Worm (Caenorhabditis elegans) whole organism, L4 larva: Measurements from ENCODE around the gene Y43B11AL.1.

Experiments used
- F10B5.3 ChIP-seq: sonication (generic microtip); optimal IDR thresholded peaks from 2 replicates; lab custom pipeline; 2016; ENCODE audit warnings: mild to moderate bottlenecking, missing genetic modification characterization, missing compliant biosample characterization
- F26F4.8 ChIP-seq: fragments of 200-800 bp; sonication (Bioruptor generic); conservative IDR thresholded peaks from 2 replicates; pipeline ENCODE4 v1.3.6; 2022; ENCODE audit warnings: missing genetic modification characterization, missing compliant biosample characterization
- F37D6.2 ChIP-seq: sonication (generic microtip); optimal IDR thresholded peaks from 2 replicates; lab custom pipeline; 2016; ENCODE audit warnings: mild to moderate bottlenecking, missing genetic modification characterization, missing compliant biosample characterization
- R02D3.7 ChIP-seq: fragments of 150-350 bp; sonication (generic microtip); optimal IDR thresholded peaks from 3 replicates; lab custom pipeline; 2014; ENCODE audit warnings: missing biosample characterization, missing genetic modification characterization
- T20F7.1 ChIP-seq: fragments of 200-800 bp; sonication (Bioruptor generic); optimal IDR thresholded peaks from 2 replicates; lab custom pipeline; 2018; ENCODE audit warnings: mild to moderate bottlenecking, missing genetic modification characterization, missing compliant biosample characterization
- Y105C5A.15 ChIP-seq: fragments of 200-800 bp; sonication (Bioruptor generic); IDR thresholded peaks from 2 replicates; pipeline ENCODE4 v1.3.6; 2022; ENCODE audit warnings: missing genetic modification characterization, missing compliant biosample characterization
- Y48G9A.11 ChIP-seq: fragments of 200-800 bp; sonication (Bioruptor generic); IDR thresholded peaks from 2 replicates; pipeline ENCODE4 v1.3.6; 2022; ENCODE audit warnings: missing genetic modification reagents, missing genetic modification characterization, missing compliant biosample characterization
- Y5F2A.4 ChIP-seq: fragments of 200-800 bp; sonication (Bioruptor generic); optimal IDR thresholded peaks from 2 replicates; lab custom pipeline; 2018; ENCODE audit warnings: mild to moderate bottlenecking, missing genetic modification characterization, missing compliant biosample characterization
- Y75B8A.6 ChIP-seq: fragments of 200-800 bp; sonication (Bioruptor generic); IDR thresholded peaks from 2 replicates; pipeline ENCODE4 v1.3.6; 2022; ENCODE audit warnings: missing genetic modification reagents, missing genetic modification characterization, missing compliant biosample characterization
- aha-1 ChIP-seq: fragments of 150-350 bp; peaks from one replicate; lab custom pipeline; 2014; ENCODE audit warnings: missing biosample characterization, missing genetic modification characterization
- aly-2 ChIP-seq: sonication (generic microtip); optimal IDR thresholded peaks from 2 replicates; lab custom pipeline; 2018; ENCODE audit warnings: missing biosample characterization, missing genetic modification characterization
- arid-1 ChIP-seq: fragments of 200-800 bp; sonication (Bioruptor generic); conservative IDR thresholded peaks from 2 replicates; pipeline ENCODE4 v1.3.6; 2022; ENCODE audit warnings: missing genetic modification reagents, missing genetic modification characterization, missing compliant biosample characterization
- ceh-20 ChIP-seq: fragments of 200-800 bp; sonication (Bioruptor generic); IDR thresholded peaks from 2 replicates; pipeline ENCODE4 v1.3.6; 2022; ENCODE audit warnings: missing genetic modification reagents, missing genetic modification characterization, missing compliant biosample characterization
- ceh-28 ChIP-seq: fragments of 150-350 bp; optimal IDR thresholded peaks from 2 replicates; lab custom pipeline; 2014; ENCODE audit warnings: missing biosample characterization, missing genetic modification reagents, missing genetic modification characterization
- ceh-62 ChIP-seq: sonication (generic microtip); optimal IDR thresholded peaks from 2 replicates; lab custom pipeline; 2017; ENCODE audit warnings: missing biosample characterization, missing genetic modification characterization
- daf-12 ChIP-seq: fragments of 150-350 bp; optimal IDR thresholded peaks from 2 replicates; lab custom pipeline; 2014; ENCODE audit warnings: missing biosample characterization, missing genetic modification reagents, missing genetic modification characterization
- daf-16 ChIP-seq, 3 experiments: sonication (generic microtip); optimal IDR thresholded peaks; 2 replicates each; lab custom pipeline; 2016 to 2017; ENCODE audit warnings: missing genetic modification characterization in 3 of 3, missing genetic modification reagents in 3 of 3, mild to moderate bottlenecking in 2 of 3, missing compliant biosample characterization in 2 of 3, missing biosample characterization in 1 of 3, moderate library complexity in 1 of 3
- daf-19 ChIP-seq: fragments of 200-800 bp; sonication (Bioruptor generic); conservative IDR thresholded peaks from 2 replicates; pipeline ENCODE4 v1.3.6; 2022; ENCODE audit warnings: missing genetic modification characterization, missing compliant biosample characterization
- dmd-9 ChIP-seq: fragments of 200-800 bp; sonication (Bioruptor generic); IDR thresholded peaks from 2 replicates; pipeline ENCODE4 v1.3.6; 2022; ENCODE audit warnings: missing genetic modification reagents, missing genetic modification characterization, missing compliant biosample characterization
- dve-1 ChIP-seq: sonication (generic microtip); optimal IDR thresholded peaks from 2 replicates; lab custom pipeline; 2017; ENCODE audit warnings: antibody characterized with exemption, mild to moderate bottlenecking, missing genetic modification characterization, missing compliant biosample characterization; ENCODE audit not compliant: insufficient read depth
- gei-8 ChIP-seq: fragments of 200-800 bp; sonication (Bioruptor generic); optimal IDR thresholded peaks from 2 replicates; lab custom pipeline; 2018; ENCODE audit warnings: mild to moderate bottlenecking, missing genetic modification characterization, missing compliant biosample characterization
- hlh-11 ChIP-seq: fragments of 200-800 bp; sonication (Bioruptor generic); optimal IDR thresholded peaks from 2 replicates; lab custom pipeline; 2018; ENCODE audit warnings: mild to moderate bottlenecking, missing genetic modification characterization, missing compliant biosample characterization
- hlh-30 ChIP-seq: sonication (generic microtip); optimal IDR thresholded peaks from 2 replicates; lab custom pipeline; 2017; ENCODE audit warnings: antibody characterized with exemption, mild to moderate bottlenecking, missing genetic modification characterization, missing compliant biosample characterization; ENCODE audit not compliant: insufficient read depth
- hmg-1.1 ChIP-seq: fragments of 200-800 bp; sonication (Bioruptor generic); IDR thresholded peaks from 2 replicates; pipeline ENCODE4 v1.3.6; 2022; ENCODE audit warnings: missing genetic modification reagents, missing genetic modification characterization, missing compliant biosample characterization
- jun-1 ChIP-seq: fragments of 150-350 bp; optimal IDR thresholded peaks from 2 replicates; lab custom pipeline; 2014; ENCODE audit warnings: missing biosample characterization, missing genetic modification reagents, missing genetic modification characterization
- lin-13 ChIP-seq: fragments of 150-350 bp; optimal IDR thresholded peaks from 2 replicates; lab custom pipeline; 2014; ENCODE audit warnings: missing biosample characterization, missing genetic modification reagents, missing genetic modification characterization
- lin-15B ChIP-seq: fragments of 150-350 bp; sonication (generic microtip); optimal IDR thresholded peaks from 3 replicates; lab custom pipeline; 2014; ENCODE audit warnings: missing biosample characterization, missing genetic modification characterization
- lin-39 ChIP-seq: fragments of 150-350 bp; optimal IDR thresholded peaks from 2 replicates; lab custom pipeline; 2014; ENCODE audit warnings: missing biosample characterization, missing genetic modification reagents, missing genetic modification characterization
- lsy-2 ChIP-seq, 2 experiments: fragments of 150-350 bp in 1 of 2; sonication (generic microtip) in 1 of 2; optimal IDR thresholded peaks; 2 replicates each; lab custom pipeline; 2014 to 2017; ENCODE audit warnings: missing biosample characterization in 2 of 2, missing genetic modification characterization in 2 of 2
- madf-5 ChIP-seq, 2 experiments: fragments of 200-800 bp; sonication (Bioruptor generic); IDR thresholded peaks; 2 replicates each; pipeline ENCODE4 v1.3.6; 2022; ENCODE audit warnings: missing compliant biosample characterization in 2 of 2, missing genetic modification characterization in 2 of 2
- mdt-29 ChIP-seq: fragments of 200-800 bp; sonication (Bioruptor generic); IDR thresholded peaks from 2 replicates; pipeline ENCODE4 v1.3.6; 2022; ENCODE audit warnings: missing genetic modification reagents, missing genetic modification characterization, missing compliant biosample characterization
- mes-2 ChIP-seq: sonication (generic microtip); optimal IDR thresholded peaks from 2 replicates; lab custom pipeline; 2016; ENCODE audit warnings: missing genotype, mild to moderate bottlenecking, missing genetic modification characterization, missing compliant biosample characterization; ENCODE audit not compliant: poor library complexity, severe bottlenecking
- mxl-3 ChIP-seq: fragments of 200-800 bp; sonication (Bioruptor generic); optimal IDR thresholded peaks from 2 replicates; lab custom pipeline; 2018; ENCODE audit warnings: mild to moderate bottlenecking, missing genetic modification characterization, missing compliant biosample characterization
- nhr-10 ChIP-seq: fragments of 150-350 bp; optimal IDR thresholded peaks from 2 replicates; lab custom pipeline; 2014; ENCODE audit warnings: missing biosample characterization, missing genetic modification characterization
- nhr-11 ChIP-seq: fragments of 150-350 bp; optimal IDR thresholded peaks from 2 replicates; lab custom pipeline; 2014; ENCODE audit warnings: missing biosample characterization, missing genetic modification characterization
- nhr-25 ChIP-seq: sonication (generic microtip); optimal IDR thresholded peaks from 2 replicates; lab custom pipeline; 2017; ENCODE audit warnings: missing genetic modification characterization, mild to moderate bottlenecking, missing compliant biosample characterization, antibody characterized with exemption, moderate library complexity, borderline replicate concordance; ENCODE audit not compliant: insufficient read depth
- nhr-28 ChIP-seq: fragments of 150-350 bp; optimal IDR thresholded peaks from 2 replicates; lab custom pipeline; 2014; ENCODE audit warnings: missing biosample characterization, missing genetic modification characterization
- nhr-76 ChIP-seq: fragments of 150-350 bp; optimal IDR thresholded peaks from 2 replicates; lab custom pipeline; 2014; ENCODE audit warnings: missing biosample characterization, missing genetic modification characterization
- nhr-77 ChIP-seq: fragments of 150-350 bp; optimal IDR thresholded peaks from 2 replicates; lab custom pipeline; 2014; ENCODE audit warnings: missing biosample characterization, missing genetic modification characterization
- pha-4 ChIP-seq, 2 experiments: fragments of 150-350 bp in 1 of 2; fragments of 200-800 bp in 1 of 2; sonication (Bioruptor generic) in 1 of 2; IDR thresholded peaks in 1 of 2; optimal IDR thresholded peaks in 1 of 2; 2 replicates each; pipeline versions ENCODE4 v1.3.6 to Lab custom; 2014 to 2022; ENCODE audit warnings: missing genetic modification characterization in 2 of 2, missing genetic modification reagents in 2 of 2, missing biosample characterization in 1 of 2, missing compliant biosample characterization in 1 of 2
- rbr-2 ChIP-seq: sonication (generic microtip); optimal IDR thresholded peaks from 2 replicates; lab custom pipeline; 2016; ENCODE audit warnings: missing genotype, missing genetic modification characterization, missing compliant biosample characterization
- saeg-2 ChIP-seq: fragments of 200-800 bp; sonication (Bioruptor generic); IDR thresholded peaks from 2 replicates; pipeline ENCODE4 v1.3.6; 2022; ENCODE audit warnings: missing genetic modification reagents, missing genetic modification characterization, missing compliant biosample characterization
- sdz-12 ChIP-seq: fragments of 200-800 bp; sonication (Bioruptor generic); optimal IDR thresholded peaks from 2 replicates; lab custom pipeline; 2018; ENCODE audit warnings: mild to moderate bottlenecking, missing genetic modification characterization, missing compliant biosample characterization
- snpc-1.2 ChIP-seq: fragments of 200-800 bp; sonication (Bioruptor generic); IDR thresholded peaks from 2 replicates; pipeline ENCODE4 v1.3.6; 2022; ENCODE audit warnings: missing genetic modification reagents, missing genetic modification characterization, missing compliant biosample characterization
- tra-1 ChIP-seq: fragments of 200-800 bp; sonication (Bioruptor generic); IDR thresholded peaks from 2 replicates; pipeline ENCODE4 v1.3.6; 2022; ENCODE audit warnings: missing genetic modification reagents, missing genetic modification characterization, missing compliant biosample characterization
- unc-130 ChIP-seq: sonication (generic microtip); optimal IDR thresholded peaks from 2 replicates; lab custom pipeline; 2016; ENCODE audit warnings: missing genetic modification reagents, missing genetic modification characterization, missing compliant biosample characterization
- zag-1 ChIP-seq: fragments of 150-350 bp; optimal IDR thresholded peaks from 2 replicates; lab custom pipeline; 2014; ENCODE audit warnings: missing biosample characterization, missing genetic modification characterization
- zfp-3 ChIP-seq: fragments of 200-800 bp; sonication (Bioruptor generic); conservative IDR thresholded peaks from 2 replicates; pipeline ENCODE4 v1.3.6; 2022; ENCODE audit warnings: missing genetic modification reagents, missing genetic modification characterization, missing compliant biosample characterization
- zip-11 ChIP-seq: fragments of 200-800 bp; sonication (Bioruptor generic); IDR thresholded peaks from 2 replicates; pipeline ENCODE4 v1.3.6; 2022; ENCODE audit warnings: missing genetic modification characterization, missing compliant biosample characterization
- ztf-11 ChIP-seq: fragments of 150-350 bp; optimal IDR thresholded peaks from 2 replicates; lab custom pipeline; 2014; ENCODE audit warnings: missing biosample characterization, missing genetic modification characterization
- ztf-7 ChIP-seq: fragments of 150-350 bp; optimal IDR thresholded peaks from 2 replicates; lab custom pipeline; 2014; ENCODE audit warnings: missing biosample characterization, missing genetic modification characterization

The Y43B11AL.1 gene

DNA sequence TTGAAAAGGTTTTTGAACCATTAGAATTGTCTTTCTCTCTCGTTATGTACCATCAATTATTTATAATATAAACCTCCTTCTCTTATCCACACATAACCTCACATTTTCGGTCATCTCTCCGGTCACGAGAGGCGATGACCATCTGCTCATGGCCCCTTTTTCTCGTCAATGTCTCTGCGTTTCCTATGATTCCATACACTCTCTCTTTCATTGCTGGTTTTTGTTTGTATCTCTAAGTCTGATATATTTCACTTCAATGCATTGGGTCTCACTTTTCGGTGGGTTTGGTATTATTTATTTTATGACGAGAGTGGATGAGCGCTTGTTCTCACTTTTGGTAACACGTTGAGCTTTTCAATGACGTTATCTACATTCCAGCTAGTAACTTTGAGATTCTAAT is 42.1 kb upstream of the Y43B11AL.1 start (continued):
- TF ChIP-seq tra-1 (peak; percentile 42; the same call in 1 of the 2 replicates), snpc-1.2 (no peak), gei-8 (GFP tag; lab: Kevin White, UChicago) (no peak), zip-11 (GFP tag; lab: Robert Waterston, UW) (no peak), nhr-77 (tag; lab: Kevin White, UChicago) (no peak), nhr-11 (tag; lab: Kevin White, UChicago) (peak; percentile 39), aly-2 (no peak), ceh-28 (tag; lab: Kevin White, UChicago) (no peak), nhr-76 (tag; lab: Kevin White, UChicago) (no peak), mes-2 (tag; lab: Kevin White, UChicago) (peak; percentile 60), hlh-30 (tag; lab: Kevin White, UChicago) (peak; percentile 98), Y48G9A.11 (no peak), lin-39 (tag; lab: Kevin White, UChicago) (no peak), pha-4 (GFP tag; IDR thresholded peaks at IDR 0.05; lab: Robert Waterston, UW) (no peak), pha-4 (tag; optimal IDR thresholded peaks at IDR 0.05; lab: Kevin White, UChicago) (peak; percentile 8), daf-16 (GFP tag; optimal IDR thresholded peaks at IDR 0.05; lab: Kevin White, UChicago) (no peak), daf-16 (tag; optimal IDR thresholded peaks at IDR 0.05; lab: Kevin White, UChicago) (peak; percentile 10), R02D3.7 (tag; lab: Kevin White, UChicago) (no peak), Y105C5A.15 (no peak), madf-5 (GFP tag; IDR thresholded peaks at IDR 0.05; lab: Robert Waterston, UW) (no peak), nhr-10 (no peak), F10B5.3 (no peak), unc-130 (GFP tag; lab: Kevin White, UChicago) (no peak), lin-15B (tag; lab: Kevin White, UChicago) (no peak), zag-1 (tag; lab: Kevin White, UChicago) (no peak), dmd-9 (GFP tag; lab: Robert Waterston, UW) (no peak), lsy-2 (tag; optimal IDR thresholded peaks at IDR 0.05; lab: Kevin White, UChicago) (peak in 1 of 2 experiments; percentile 78), Y75B8A.6 (GFP tag; lab: Robert Waterston, UW) (no peak), ztf-7 (tag; lab: Kevin White, UChicago) (peak; percentile 17), ceh-62 (no peak), F26F4.8 (GFP tag; lab: Robert Waterston, UW) (no peak), dve-1 (peak; percentile 50), zfp-3 (GFP tag; lab: Robert Waterston, UW) (no peak), nhr-25 (tag; lab: Kevin White, UChicago) (no peak), hlh-11 (tag; lab: Kevin White, UChicago) (peak; percentile 79), daf-19 (GFP tag; lab: Robert Waterston, UW) (no peak), saeg-2 (GFP tag; lab: Robert Waterston, UW) (no peak), Y5F2A.4 (GFP tag; lab: Kevin White, UChicago) (no peak), daf-12 (tag; lab: Kevin White, UChicago) (no peak), mdt-29 (GFP tag; lab: Robert Waterston, UW) (no peak), ztf-11 (no peak), lin-13 (GFP tag; lab: Kevin White, UChicago) (no peak), nhr-28 (tag; lab: Kevin White, UChicago) (peak; percentile 45), arid-1 (GFP tag; lab: Robert Waterston, UW) (no peak), mxl-3 (GFP tag; lab: Kevin White, UChicago) (peak; percentile 14), T20F7.1 (GFP tag; lab: Kevin White, UChicago) (no peak), sdz-12 (GFP tag; lab: Kevin White, UChicago) (no peak), ceh-20 (GFP tag; lab: Robert Waterston, UW) (no peak), jun-1 (tag; lab: Kevin White, UChicago) (no peak), hmg-1.1 (GFP tag; lab: Robert Waterston, UW) (peak; percentile 57; the same call in 1 of the 2 replicates), F37D6.2 (tag; lab: Kevin White, UChicago) (no peak), rbr-2 (tag; lab: Kevin White, UChicago) (peak; percentile 34), aha-1 (tag; lab: Kevin White, UChicago) (no peak)
